Worm (Caenorhabditis elegans) whole organism, L4 larva: ENCODE results near the gene cnd-1.

Experiments
- daf-19 ChIP-seq: fragments of 200-800 bp; sonication (Bioruptor generic); conservative IDR thresholded peaks from 2 replicates; pipeline ENCODE4 v1.3.6; 2022; ENCODE audit warnings: missing genetic modification characterization, missing compliant biosample characterization
- mdl-1 ChIP-seq, 2 experiments: fragments of 150-350 bp in 1 of 2; sonication (generic microtip) in 1 of 2; optimal IDR thresholded peaks; 2 replicates each; lab custom pipeline; 2014 to 2017; ENCODE audit warnings: missing biosample characterization in 2 of 2, missing genetic modification characterization in 2 of 2
- ztf-11 ChIP-seq: fragments of 150-350 bp; optimal IDR thresholded peaks from 2 replicates; lab custom pipeline; 2014; ENCODE audit warnings: missing biosample characterization, missing genetic modification characterization

DNA sequence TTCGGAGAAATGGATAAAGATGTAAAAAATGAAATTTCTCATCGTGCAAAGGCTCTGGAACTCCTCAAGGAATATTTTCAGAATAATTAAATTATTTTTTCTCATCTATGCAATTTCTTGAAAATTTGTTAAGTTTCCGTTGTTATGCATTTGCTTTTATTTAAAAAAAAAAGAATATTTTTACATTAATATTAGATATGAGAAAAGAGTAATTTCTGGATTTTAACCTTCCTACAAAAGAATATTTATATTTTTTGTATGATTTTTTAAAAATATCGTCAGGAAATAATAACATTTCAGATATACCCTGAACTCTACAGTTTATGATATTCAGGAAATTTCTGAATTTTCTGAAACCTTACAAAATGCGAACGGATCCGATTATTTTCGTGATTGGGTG is 20.4 kb upstream of the cnd-1 start, which contains the start of gene gro-1:
- no peak for TF ChIP-seq ztf-11
- no peak for TF ChIP-seq mdl-1 (tag; optimal IDR thresholded peaks at IDR 0.05; lab: Kevin White, UChicago)
- no peak for TF ChIP-seq daf-19
